Worm (Caenorhabditis elegans) whole organism, late embryonic: ENCODE data around the gene nas-3.

Experiments used
- C38D4.7 ChIP-seq: fragments of 200-800 bp; sonication (Bioruptor generic); optimal IDR thresholded peaks from 2 replicates; lab custom pipeline; 2018; ENCODE audit warnings: mild to moderate bottlenecking, missing genetic modification characterization, moderate library complexity, missing compliant biosample characterization
- K02D7.2 ChIP-seq: sonication (generic microtip); optimal IDR thresholded peaks from 2 replicates; lab custom pipeline; 2017; ENCODE audit warnings: mild to moderate bottlenecking, missing genetic modification characterization, missing compliant biosample characterization
- K09A11.1 ChIP-seq: sonication (generic microtip); optimal IDR thresholded peaks from 2 replicates; lab custom pipeline; 2017; ENCODE audit warnings: antibody characterized with exemption, mild to moderate bottlenecking, missing genetic modification characterization, missing compliant biosample characterization; ENCODE audit not compliant: insufficient read depth
- Y22D7AL.16 ChIP-seq: sonication (generic microtip); optimal IDR thresholded peaks from 2 replicates; lab custom pipeline; 2016; ENCODE audit warnings: missing genetic modification characterization, missing compliant biosample characterization
- ahr-1 ChIP-seq: sonication (generic microtip); optimal IDR thresholded peaks from 2 replicates; lab custom pipeline; 2016; ENCODE audit warnings: missing genetic modification characterization, missing compliant biosample characterization
- ceh-14 ChIP-seq: sonication (generic microtip); optimal IDR thresholded peaks from 2 replicates; lab custom pipeline; 2016; ENCODE audit warnings: missing genotype, missing genetic modification characterization, missing compliant biosample characterization
- ceh-18 ChIP-seq: sonication (generic microtip); optimal IDR thresholded peaks from 2 replicates; lab custom pipeline; 2016; ENCODE audit warnings: missing genetic modification characterization, missing compliant biosample characterization
- ceh-2 ChIP-seq: sonication (generic microtip); optimal IDR thresholded peaks from 2 replicates; lab custom pipeline; 2016; ENCODE audit warnings: missing genotype, missing genetic modification characterization, missing compliant biosample characterization
- ceh-24 ChIP-seq: sonication (generic microtip); optimal IDR thresholded peaks from 2 replicates; lab custom pipeline; 2016; ENCODE audit warnings: mild to moderate bottlenecking, missing genetic modification characterization, missing compliant biosample characterization
- ceh-30 ChIP-seq: fragments of 150-350 bp; optimal IDR thresholded peaks from 2 replicates; lab custom pipeline; 2014; ENCODE audit warnings: missing biosample characterization, missing genetic modification characterization
- ceh-31 ChIP-seq: sonication (generic microtip); optimal IDR thresholded peaks from 2 replicates; lab custom pipeline; 2016; ENCODE audit warnings: missing genetic modification characterization, missing compliant biosample characterization
- ceh-45 ChIP-seq: fragments of 200-800 bp; sonication (Bioruptor generic); IDR thresholded peaks from 2 replicates; pipeline ENCODE4 v1.3.6; 2022; ENCODE audit warnings: missing genetic modification reagents, missing genetic modification characterization, missing compliant biosample characterization
- ceh-6 ChIP-seq: fragments of 200-800 bp; sonication (Bioruptor generic); optimal IDR thresholded peaks from 2 replicates; lab custom pipeline; 2018; ENCODE audit warnings: mild to moderate bottlenecking, missing genetic modification characterization, missing compliant biosample characterization
- ceh-9 ChIP-seq: sonication (generic microtip); optimal IDR thresholded peaks from 2 replicates; lab custom pipeline; 2016; ENCODE audit warnings: mild to moderate bottlenecking, missing genetic modification characterization, inconsistent platforms, missing compliant biosample characterization
- che-1 ChIP-seq: sonication (generic microtip); optimal IDR thresholded peaks from 2 replicates; lab custom pipeline; 2016; ENCODE audit warnings: mild to moderate bottlenecking, missing genetic modification characterization, missing compliant biosample characterization
- dmd-4 ChIP-seq: sonication (generic microtip); optimal IDR thresholded peaks from 2 replicates; lab custom pipeline; 2016; ENCODE audit warnings: borderline replicate concordance, missing genetic modification characterization, missing compliant biosample characterization
- dve-1 ChIP-seq: sonication (generic microtip); optimal IDR thresholded peaks from 2 replicates; lab custom pipeline; 2017; ENCODE audit warnings: antibody characterized with exemption, mild to moderate bottlenecking, missing genetic modification characterization, missing compliant biosample characterization
- elt-2 ChIP-seq: sonication (generic microtip); optimal IDR thresholded peaks from 2 replicates; lab custom pipeline; 2016; ENCODE audit warnings: missing genetic modification reagents, missing genetic modification characterization, missing compliant biosample characterization
- elt-4 ChIP-seq: sonication (generic microtip); optimal IDR thresholded peaks from 2 replicates; lab custom pipeline; 2016; ENCODE audit warnings: missing genetic modification characterization, missing compliant biosample characterization
- ets-4 ChIP-seq: sonication (generic microtip); optimal IDR thresholded peaks from 2 replicates; lab custom pipeline; 2016; ENCODE audit warnings: missing genetic modification characterization, missing compliant biosample characterization
- eyg-1 ChIP-seq: sonication (generic microtip); optimal IDR thresholded peaks from 2 replicates; lab custom pipeline; 2016; ENCODE audit warnings: missing genotype, missing genetic modification characterization, missing compliant biosample characterization
- fkh-6 ChIP-seq: sonication (generic microtip); optimal IDR thresholded peaks from 2 replicates; lab custom pipeline; 2016; ENCODE audit warnings: missing genetic modification characterization, missing compliant biosample characterization
- hlh-13 ChIP-seq: fragments of 200-800 bp; sonication (Bioruptor generic); optimal IDR thresholded peaks from 2 replicates; lab custom pipeline; 2018; ENCODE audit warnings: mild to moderate bottlenecking, missing genetic modification characterization, missing compliant biosample characterization
- hlh-15 ChIP-seq: sonication (generic microtip); optimal IDR thresholded peaks from 2 replicates; lab custom pipeline; 2016; ENCODE audit warnings: missing genetic modification characterization, missing compliant biosample characterization
- hlh-6 ChIP-seq: sonication (generic microtip); optimal IDR thresholded peaks from 2 replicates; lab custom pipeline; 2016; ENCODE audit warnings: missing genotype, missing genetic modification characterization, missing compliant biosample characterization
- hlh-8 ChIP-seq: sonication (generic microtip); optimal IDR thresholded peaks from 2 replicates; lab custom pipeline; 2016; ENCODE audit warnings: missing genotype, missing genetic modification characterization, missing compliant biosample characterization
- lim-6 ChIP-seq: sonication (generic microtip); optimal IDR thresholded peaks from 2 replicates; lab custom pipeline; 2016; ENCODE audit warnings: missing genetic modification characterization, missing compliant biosample characterization
- madf-2 ChIP-seq: sonication (generic microtip); optimal IDR thresholded peaks from 2 replicates; lab custom pipeline; 2017; ENCODE audit warnings: missing genetic modification characterization, missing compliant biosample characterization
- mec-3 ChIP-seq: sonication (generic microtip); optimal IDR thresholded peaks from 2 replicates; lab custom pipeline; 2016; ENCODE audit warnings: borderline replicate concordance, missing genetic modification characterization, missing compliant biosample characterization
- nfya-1 ChIP-seq: sonication (generic microtip); optimal IDR thresholded peaks from 2 replicates; lab custom pipeline; 2017; ENCODE audit warnings: missing genetic modification characterization, mild to moderate bottlenecking, missing compliant biosample characterization, antibody characterized with exemption, moderate library complexity
- nhr-11 ChIP-seq: fragments of 150-350 bp; optimal IDR thresholded peaks from 2 replicates; lab custom pipeline; 2014; ENCODE audit warnings: missing biosample characterization, missing genetic modification characterization
- nhr-232 ChIP-seq: sonication (generic microtip); optimal IDR thresholded peaks from 2 replicates; lab custom pipeline; 2016; ENCODE audit warnings: missing genetic modification characterization, missing compliant biosample characterization
- pag-3 ChIP-seq: sonication (generic microtip); optimal IDR thresholded peaks from 2 replicates; lab custom pipeline; 2016; ENCODE audit warnings: missing compliant biosample characterization, missing genetic modification characterization, borderline replicate concordance
- pat-9 ChIP-seq: fragments of 200-800 bp; sonication (Bioruptor generic); optimal IDR thresholded peaks from 2 replicates; lab custom pipeline; 2018; ENCODE audit warnings: mild to moderate bottlenecking, missing genetic modification characterization, moderate library complexity, missing compliant biosample characterization
- pax-1 ChIP-seq: fragments of 150-350 bp; optimal IDR thresholded peaks from 2 replicates; lab custom pipeline; 2014; ENCODE audit warnings: missing biosample characterization, missing genetic modification characterization
- pha-2 ChIP-seq: sonication (generic microtip); optimal IDR thresholded peaks from 2 replicates; lab custom pipeline; 2017; ENCODE audit warnings: mild to moderate bottlenecking, missing genetic modification characterization, missing compliant biosample characterization
- pqm-1 ChIP-seq: sonication (generic microtip); optimal IDR thresholded peaks from 2 replicates; lab custom pipeline; 2016; ENCODE audit warnings: missing genetic modification characterization, missing compliant biosample characterization
- pros-1 ChIP-seq: fragments of 150-350 bp; optimal IDR thresholded peaks from 2 replicates; lab custom pipeline; 2014; ENCODE audit warnings: missing biosample characterization, missing genetic modification reagents, missing genetic modification characterization
- ref-2 ChIP-seq: sonication (generic microtip); optimal IDR thresholded peaks from 2 replicates; lab custom pipeline; 2016; ENCODE audit warnings: missing genetic modification characterization, missing compliant biosample characterization
- sdc-2 ChIP-seq: sonication (generic microtip); optimal IDR thresholded peaks from 2 replicates; lab custom pipeline; 2016; ENCODE audit warnings: missing genotype, missing genetic modification characterization, missing compliant biosample characterization
- sox-2 ChIP-seq: fragments of 200-800 bp; sonication (Bioruptor generic); IDR thresholded peaks from 2 replicates; pipeline ENCODE4 v1.3.6; 2022; ENCODE audit warnings: missing genetic modification reagents, missing genetic modification characterization, missing compliant biosample characterization
- sox-4 ChIP-seq: sonication (generic microtip); optimal IDR thresholded peaks from 2 replicates; lab custom pipeline; 2017; ENCODE audit warnings: mild to moderate bottlenecking, missing genetic modification characterization, inconsistent platforms, missing compliant biosample characterization
- syd-9 ChIP-seq: sonication (generic microtip); optimal IDR thresholded peaks from 2 replicates; lab custom pipeline; 2016; ENCODE audit warnings: mild to moderate bottlenecking, missing genetic modification characterization, moderate library complexity, missing compliant biosample characterization
- tbx-2 ChIP-seq: sonication (generic microtip); optimal IDR thresholded peaks from 2 replicates; lab custom pipeline; 2016; ENCODE audit warnings: missing genetic modification characterization, missing compliant biosample characterization
- tbx-7 ChIP-seq: sonication (generic microtip); optimal IDR thresholded peaks from 2 replicates; lab custom pipeline; 2016; ENCODE audit warnings: missing genotype, missing genetic modification characterization, missing compliant biosample characterization
- ttx-3 ChIP-seq: sonication (generic microtip); optimal IDR thresholded peaks from 2 replicates; lab custom pipeline; 2016; ENCODE audit warnings: missing genetic modification reagents, missing genetic modification characterization, missing compliant biosample characterization
- unc-42 ChIP-seq: sonication (generic microtip); optimal IDR thresholded peaks from 2 replicates; lab custom pipeline; 2016; ENCODE audit warnings: missing genotype, missing genetic modification characterization, missing compliant biosample characterization
- unc-55 ChIP-seq: sonication (generic microtip); optimal IDR thresholded peaks from 2 replicates; lab custom pipeline; 2017; ENCODE audit warnings: missing biosample characterization, missing genetic modification reagents, missing genetic modification characterization

Gene nas-3

ce11 chrV:9500826-9501451 lies 23.0 kb downstream of the nas-3 start, which contains the start of gene swt-5:
Gene swt-5 (plus strand): TSS chrV:9501401.
- TF ChIP-seq eyg-1 (tag; lab: Kevin White, UChicago) (no peak), ets-4 (tag; lab: Kevin White, UChicago) (no peak), elt-4 (no peak), nhr-232 (no peak), K02D7.2 (no peak), hlh-15 (tag; lab: Kevin White, UChicago) (no peak), ceh-30 (no peak), madf-2 (no peak), ceh-2 (tag; lab: Kevin White, UChicago) (no peak)

- TF ChIP-seq ahr-1 (tag; lab: Kevin White, UChicago) (peak; percentile 49), unc-42 (tag; lab: Kevin White, UChicago) (peak; percentile 84), ceh-31 (tag; lab: Kevin White, UChicago) (peak; percentile 79), pha-2 (peak; percentile 92), ceh-6 (GFP tag; lab: Kevin White, UChicago) (peak; percentile 93), ttx-3 (tag; lab: Kevin White, UChicago) (peak; percentile 87), sox-4 (tag; lab: Kevin White, UChicago) (peak; percentile 78), C38D4.7 (peak; percentile 83), ref-2 (tag; lab: Kevin White, UChicago) (peak; percentile 78), syd-9 (tag; lab: Kevin White, UChicago) (peak; percentile 88), ceh-14 (peak; percentile 45), dmd-4 (tag; lab: Kevin White, UChicago) (peak; percentile 59), tbx-2 (tag; lab: Kevin White, UChicago) (peak; percentile 80), nfya-1 (tag; lab: Kevin White, UChicago) (peak; percentile 59), Y22D7AL.16 (peak; percentile 76), ceh-9 (tag; lab: Kevin White, UChicago) (peak; percentile 46), hlh-6 (tag; lab: Kevin White, UChicago) (peak; percentile 94), sdc-2 (tag; lab: Kevin White, UChicago) (peak; percentile 78), lim-6 (tag; lab: Kevin White, UChicago) (no peak), nhr-232 (peak; percentile 82), pros-1 (tag; lab: Kevin White, UChicago) (peak; percentile 15), madf-2 (peak; percentile 81), pag-3 (peak; percentile 11), pax-1 (no peak), che-1 (peak; percentile 84), K02D7.2 (peak; percentile 85), dve-1 (peak; percentile 56), hlh-8 (peak; percentile 59), eyg-1 (tag; lab: Kevin White, UChicago) (peak; percentile 88), sox-2 (GFP tag; lab: Robert Waterston, UW) (peak; percentile 84), pat-9 (tag; lab: Kevin White, UChicago) (peak; percentile 90), K09A11.1 (tag; lab: Kevin White, UChicago) (peak; percentile 71), elt-2 (peak; percentile 91), ceh-18 (tag; lab: Kevin White, UChicago) (peak; percentile 74), fkh-6 (tag; lab: Kevin White, UChicago) (peak; percentile 90), unc-55 (GFP tag; lab: Kevin White, UChicago) (no peak), hlh-15 (tag; lab: Kevin White, UChicago) (peak; percentile 65), hlh-13 (GFP tag; lab: Kevin White, UChicago) (peak; percentile 90), nhr-11 (no peak), ceh-45 (GFP tag; lab: Robert Waterston, UW) (peak; percentile 74; the same call in 1 of the 2 replicates), ceh-24 (tag; lab: Kevin White, UChicago) (peak; percentile 62), tbx-7 (tag; lab: Kevin White, UChicago) (peak; percentile 41), pqm-1 (tag; lab: Kevin White, UChicago) (peak; percentile 45), mec-3 (tag; lab: Kevin White, UChicago) (peak; percentile 57)
Observed at ce11 chrV:9503152-9503817, 25.3 kb downstream of the nas-3 start.
